Worm (Caenorhabditis elegans) whole organism, midembryonic: Measurements from ENCODE around the gene R05A10.8.

Experiments used
- T22C8.4 ChIP-seq: fragments of 200-800 bp; sonication (Bioruptor generic); IDR thresholded peaks from 2 replicates; pipeline ENCODE4 v1.3.6; 2022; ENCODE audit warnings: missing genetic modification characterization, missing compliant biosample characterization
- cog-1 ChIP-seq: sonication (generic microtip); optimal IDR thresholded peaks from 2 replicates; lab custom pipeline; 2016; ENCODE audit warnings: missing genetic modification characterization, missing compliant biosample characterization
- flt-1 ChIP-seq: fragments of 200-800 bp; sonication (Bioruptor generic); IDR thresholded peaks from 2 replicates; pipeline ENCODE4 v1.3.6; 2022; ENCODE audit warnings: missing genetic modification characterization, missing compliant biosample characterization
- klf-2 ChIP-seq: fragments of 200-800 bp; sonication (Bioruptor generic); conservative IDR thresholded peaks from 2 replicates; pipeline ENCODE4 v1.3.6; 2022; ENCODE audit warnings: missing genetic modification reagents, missing genetic modification characterization, missing compliant biosample characterization
- ref-1 ChIP-seq: fragments of 200-800 bp; sonication (Bioruptor generic); conservative IDR thresholded peaks from 2 replicates; pipeline ENCODE4 v1.3.6; 2022; ENCODE audit warnings: missing genetic modification reagents, missing genetic modification characterization, missing compliant biosample characterization
- tab-1 ChIP-seq: fragments of 200-800 bp; sonication (Bioruptor generic); IDR thresholded peaks from 2 replicates; pipeline ENCODE4 v1.3.6; 2022; ENCODE audit warnings: missing genetic modification characterization, missing compliant biosample characterization
- ztf-23 ChIP-seq: fragments of 200-800 bp; sonication (Bioruptor generic); IDR thresholded peaks from 2 replicates; pipeline ENCODE4 v1.3.6; 2022; ENCODE audit warnings: missing genetic modification reagents, missing genetic modification characterization, missing compliant biosample characterization
- ztf-29 ChIP-seq: fragments of 200-800 bp; sonication (Bioruptor generic); IDR thresholded peaks from 2 replicates; pipeline ENCODE4 v1.3.6; 2022; ENCODE audit warnings: missing genetic modification reagents, missing genetic modification characterization, missing compliant biosample characterization

- TF ChIP-seq ztf-23 (GFP tag; lab: Robert Waterston, UW) (no peak), klf-2 (GFP tag; lab: Robert Waterston, UW) (no peak), flt-1 (GFP tag; lab: Robert Waterston, UW) (no peak), cog-1 (tag; lab: Kevin White, UChicago) (no peak), T22C8.4 (GFP tag; lab: Robert Waterston, UW) (no peak), tab-1 (GFP tag; lab: Robert Waterston, UW) (no peak), ztf-29 (GFP tag; lab: Robert Waterston, UW) (no peak), ref-1 (GFP tag; lab: Robert Waterston, UW) (no peak)
Measured at ce11 chrIV:14193196-14193595, 35.2 kb upstream of the R05A10.8 start, which contains the start of gene K01G12.3.
